Fruit fly (Drosophila melanogaster): ENCODE data around the gene CG42654.
A peak's percentile ranks its signal among the peaks of the same experiment; 100 is the strongest.

The CG42654 gene

DNA sequence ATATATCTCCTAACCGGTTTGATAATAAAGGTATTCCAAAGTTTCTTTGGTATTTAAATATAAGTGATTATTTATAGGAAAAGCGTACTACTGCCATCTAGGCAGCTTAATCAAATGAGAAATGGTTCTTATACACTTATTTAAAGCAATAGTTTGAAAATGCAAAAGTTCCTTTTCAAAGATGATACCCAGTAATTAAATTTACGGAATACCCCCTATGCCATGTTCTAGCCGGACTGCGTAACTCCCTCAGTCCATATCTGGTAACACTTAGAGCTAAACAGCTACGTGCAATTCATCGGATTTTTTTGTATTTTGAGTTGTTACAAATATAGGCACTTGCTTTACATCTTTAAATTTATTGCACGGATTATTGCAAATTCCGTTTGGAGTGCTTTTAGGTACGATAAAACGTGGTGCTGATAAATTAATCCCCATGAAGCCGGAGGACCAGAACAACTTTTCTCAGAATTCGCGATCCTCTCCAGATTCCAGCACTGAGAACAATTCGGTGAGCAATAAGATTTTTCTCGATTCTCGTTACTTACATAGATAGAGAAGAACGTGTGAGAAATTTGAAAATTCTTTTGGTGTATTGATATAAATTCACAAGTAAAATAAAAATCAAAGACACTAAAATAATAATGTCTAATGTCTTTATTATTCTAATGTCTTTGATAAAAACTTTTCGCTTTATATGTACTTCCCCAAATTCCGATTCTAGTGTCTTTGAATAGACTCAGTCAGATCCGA is 48.3 kb upstream of the CG42654 start, which contains the start of gene CG7668 (continued):
- TF ChIP-seq CG18262 (tag; optimal IDR thresholded peaks at IDR 0.05) = peak; percentile 93
- peak; percentile 70 for TF ChIP-seq gsb (GFP tag; IDR thresholded peaks at IDR 0.05)
- TF ChIP-seq usp (GFP tag; optimal IDR thresholded peaks at IDR 0.05) = no peak
- peak; percentile 85 for TF ChIP-seq org-1 (GFP tag; optimal IDR thresholded peaks at IDR 0.05)
- peak; percentile 28 for TF ChIP-seq grn (GFP tag; optimal IDR thresholded peaks at IDR 0.05)
- TF ChIP-seq CG7271 (tag; optimal IDR thresholded peaks at IDR 0.05) = peak; percentile 85
- TF ChIP-seq slbo (GFP tag; IDR thresholded peaks at IDR 0.05) = peak; percentile 91
- TF ChIP-seq da (GFP tag; optimal IDR thresholded peaks at IDR 0.05) = peak; percentile 53
- peak; percentile 89; the same call in 1 of the 2 replicates for TF ChIP-seq HLH3B (GFP tag; IDR thresholded peaks at IDR 0.05)
- TF ChIP-seq bowl (GFP tag; IDR thresholded peaks at IDR 0.05) = peak; percentile 86
- TF ChIP-seq az2 (GFP tag; optimal IDR thresholded peaks at IDR 0.05) = peak; percentile 91
- peak; percentile 82 for TF ChIP-seq trh (GFP tag; optimal IDR thresholded peaks at IDR 0.05)
- peak; percentile 84 for TF ChIP-seq CG17385 (GFP tag; optimal IDR thresholded peaks at IDR 0.05)
- TF ChIP-seq Elba2 (GFP tag; optimal IDR thresholded peaks at IDR 0.05) = peak; percentile 83
- TF ChIP-seq disco-r (GFP tag; optimal IDR thresholded peaks at IDR 0.05) = peak; percentile 81
- peak; percentile 91 for TF ChIP-seq CG10979 (tag; optimal IDR thresholded peaks at IDR 0.05)
- TF ChIP-seq CG33213 (GFP tag; optimal IDR thresholded peaks at IDR 0.05) = peak; percentile 82
- TF ChIP-seq gem (tag; optimal IDR thresholded peaks at IDR 0.05) = peak; percentile 96
- TF ChIP-seq gsb-n (tag; optimal IDR thresholded peaks at IDR 0.05) = peak; percentile 87
- TF ChIP-seq zfh1 (GFP tag; IDR thresholded peaks at IDR 0.05) = peak; percentile 94
- peak; percentile 69 for TF ChIP-seq CG11398 (GFP tag; optimal IDR thresholded peaks at IDR 0.05)
- TF ChIP-seq CG2889 (GFP tag; IDR thresholded peaks at IDR 0.05) = peak; percentile 83
- peak; percentile 89 for TF ChIP-seq Rx (GFP tag; IDR thresholded peaks at IDR 0.05)
- peak; percentile 82 for TF ChIP-seq Spps (tag; optimal IDR thresholded peaks at IDR 0.05)
- TF ChIP-seq Bteb2 (GFP tag; optimal IDR thresholded peaks at IDR 0.05) = peak; percentile 91
- peak; percentile 91; the same call in 1 of the 2 replicates for TF ChIP-seq ranshi (GFP tag; IDR thresholded peaks at IDR 0.05)
- peak; percentile 57 for TF ChIP-seq ac (GFP tag; optimal IDR thresholded peaks at IDR 0.05)
- TF ChIP-seq CG31388 (GFP tag; optimal IDR thresholded peaks at IDR 0.05) = peak; percentile 53
- peak; percentile 75 for TF ChIP-seq CG6813 (GFP tag; optimal IDR thresholded peaks at IDR 0.05)
- peak; percentile 60 for TF ChIP-seq CG6683 (GFP tag; optimal IDR thresholded peaks at IDR 0.05)
- TF ChIP-seq zfh2 (GFP tag; optimal IDR thresholded peaks at IDR 0.05) = peak; percentile 77
- peak; percentile 89 for TF ChIP-seq stc (GFP tag; IDR thresholded peaks at IDR 0.05)
- no peak for TF ChIP-seq yki (optimal IDR thresholded peaks at IDR 0.05)
- no peak; the same call in 1 of the 2 replicates for TF ChIP-seq NFAT (GFP tag; IDR thresholded peaks at IDR 0.05)
- peak; percentile 95 for TF ChIP-seq PHDP (tag; optimal IDR thresholded peaks at IDR 0.05)
- peak; percentile 67 for TF ChIP-seq CG8359 (GFP tag; optimal IDR thresholded peaks at IDR 0.05; ENCODE audit: borderline replicate concordance)
- peak; percentile 83 for TF ChIP-seq shn (GFP tag; optimal IDR thresholded peaks at IDR 0.05)
- TF ChIP-seq zen (tag; optimal IDR thresholded peaks at IDR 0.05) = peak; percentile 91
- no peak for TF ChIP-seq unc-4 (GFP tag; IDR thresholded peaks at IDR 0.05; ENCODE audit: partially characterized antibody)
- peak; percentile 83 for TF ChIP-seq Blimp-1 (GFP tag; optimal IDR thresholded peaks at IDR 0.05)
- TF ChIP-seq CG1529 (GFP tag; optimal IDR thresholded peaks at IDR 0.05) = peak; percentile 85
- TF ChIP-seq sc (optimal IDR thresholded peaks at IDR 0.05) = no peak
- TF ChIP-seq sc (GFP tag; optimal IDR thresholded peaks at IDR 0.05) = peak; percentile 58
- TF ChIP-seq Doc2 (GFP tag; IDR thresholded peaks at IDR 0.05) = no peak
- TF ChIP-seq ab (GFP tag; optimal IDR thresholded peaks at IDR 0.05) = peak; percentile 11
- peak; percentile 86 for TF ChIP-seq CG2202 (tag; optimal IDR thresholded peaks at IDR 0.05)
- TF ChIP-seq mam (GFP tag; optimal IDR thresholded peaks at IDR 0.05) = peak; percentile 89
- TF ChIP-seq amos (GFP tag; IDR thresholded peaks at IDR 0.05; ENCODE audit: partially characterized antibody) = no peak
- peak; percentile 93 for TF ChIP-seq CG17359 (tag; optimal IDR thresholded peaks at IDR 0.05)
- peak; percentile 74 for TF ChIP-seq Dad (GFP tag; optimal IDR thresholded peaks at IDR 0.05)

Measured in whole organism, embryonic.